Worm (Caenorhabditis elegans): Measurements from ENCODE around the gene Y82E9BR.22.

DNA sequence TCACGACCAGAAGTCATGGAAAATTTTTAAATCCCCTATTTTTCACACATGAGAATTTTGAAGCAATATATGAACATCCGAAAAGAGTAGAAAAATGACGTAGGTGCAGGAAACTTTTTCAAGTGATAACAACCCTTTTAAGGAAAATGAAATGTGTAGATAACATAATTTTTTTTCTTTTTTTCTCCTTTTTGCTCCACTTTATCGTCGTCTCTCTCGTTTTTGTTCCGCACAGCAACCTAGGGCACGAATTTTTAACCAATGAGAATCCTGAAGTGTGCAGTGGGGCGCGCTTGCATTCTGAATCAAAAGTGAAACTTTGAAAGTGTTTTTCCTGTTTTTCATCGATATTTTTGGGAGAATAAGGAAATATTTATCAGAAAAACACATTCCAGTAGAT is 16.3 kb downstream of the Y82E9BR.22 start:
- TF ChIP-seq C34B4.2 (tag; optimal IDR thresholded peaks at IDR 0.05) (no peak), unc-98 (GFP tag; IDR thresholded peaks at IDR 0.05) (no peak), lin-35 (GFP tag; optimal IDR thresholded peaks at IDR 0.05) (peak in 1 of 2 experiments; percentile 2), hpl-2 (GFP tag; optimal IDR thresholded peaks at IDR 0.05) (no peak), nhr-77 (tag; optimal IDR thresholded peaks at IDR 0.05) (no peak), lin-39 (tag; optimal IDR thresholded peaks at IDR 0.05) (no peak), lsy-2 (tag; optimal IDR thresholded peaks at IDR 0.05) (peak in 1 of 2 experiments; percentile 13), jun-1 (tag; optimal IDR thresholded peaks at IDR 0.05) (no peak), ceh-8 (GFP tag; optimal IDR thresholded peaks at IDR 0.05) (no peak)
